Worm (Caenorhabditis elegans): ENCODE data around the gene F10E7.6.

DNA sequence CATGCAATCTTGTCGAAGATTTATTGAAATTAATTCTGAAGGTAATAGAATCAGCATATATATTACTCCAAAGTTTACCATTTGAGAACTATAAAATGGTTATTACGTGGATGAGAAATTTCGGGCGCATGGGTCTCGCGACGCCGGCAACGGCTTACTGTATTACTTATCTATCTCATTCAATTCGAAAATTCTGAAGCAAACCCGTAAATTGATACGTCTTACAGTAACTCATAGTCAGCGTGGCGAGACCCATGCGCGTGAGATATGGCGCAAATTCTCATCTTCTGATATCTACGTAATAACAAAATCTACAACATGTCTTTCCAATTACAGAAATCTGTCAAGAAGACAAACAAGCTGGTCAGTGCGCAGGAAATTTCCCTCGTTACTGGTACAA is 6.6 kb downstream of the F10E7.6 start:
- TF ChIP-seq nhr-11 (tag; optimal IDR thresholded peaks at IDR 0.05) (no peak), ceh-48 (tag; optimal IDR thresholded peaks at IDR 0.05) (no peak), sox-4 (tag; optimal IDR thresholded peaks at IDR 0.05) (no peak), mec-3 (tag; optimal IDR thresholded peaks at IDR 0.05; ENCODE audit: borderline replicate concordance) (no peak), pag-3 (tag; optimal IDR thresholded peaks at IDR 0.05; ENCODE audit: borderline replicate concordance) (no peak), pha-2 (tag; optimal IDR thresholded peaks at IDR 0.05) (no peak), pha-4 (tag; optimal IDR thresholded peaks at IDR 0.05) (no peak), hlh-6 (tag; optimal IDR thresholded peaks at IDR 0.05) (no peak), elt-2 (tag; optimal IDR thresholded peaks at IDR 0.05) (no peak), pqm-1 (tag; optimal IDR thresholded peaks at IDR 0.05) (no peak), tbx-7 (tag; optimal IDR thresholded peaks at IDR 0.05) (no peak), lin-11 (tag; optimal IDR thresholded peaks at IDR 0.05) (no peak), K09A11.1 (tag; optimal IDR thresholded peaks at IDR 0.05; ENCODE audit: insufficient read depth) (no peak), rnt-1 (tag; optimal IDR thresholded peaks at IDR 0.05) (no peak)

Data from whole organism, late embryonic.